Worm (Caenorhabditis elegans) whole organism, young adult: ENCODE data around the gene F14D2.8.

ENCODE experiments used
- B0019.2 ChIP-seq: fragments of 200-800 bp; sonication (Bioruptor generic); conservative IDR thresholded peaks from 2 replicates; pipeline ENCODE4 v1.3.6; 2022; ENCODE audit warnings: missing genetic modification reagents, missing genetic modification characterization, missing compliant biosample characterization
- B0261.1 ChIP-seq: sonication (generic microtip); optimal IDR thresholded peaks from 2 replicates; lab custom pipeline; 2016; ENCODE audit warnings: mild to moderate bottlenecking, missing genetic modification characterization, moderate library complexity, missing compliant biosample characterization
- B0336.3 ChIP-seq: fragments of 200-800 bp; sonication (Bioruptor generic); IDR thresholded peaks from 2 replicates; pipeline ENCODE4 v1.3.6; 2022; ENCODE audit warnings: missing genetic modification characterization, missing compliant biosample characterization
- F22D6.2 ChIP-seq: sonication (generic microtip); optimal IDR thresholded peaks from 2 replicates; lab custom pipeline; 2016; ENCODE audit warnings: mild to moderate bottlenecking, missing genetic modification characterization, missing compliant biosample characterization
- F37B4.10 ChIP-seq: fragments of 200-800 bp; sonication (Bioruptor generic); IDR thresholded peaks from 2 replicates; pipeline ENCODE4 v1.3.6; 2022; ENCODE audit warnings: missing genetic modification characterization, missing compliant biosample characterization
- K12H6.12 ChIP-seq: fragments of 200-800 bp; sonication (Bioruptor generic); optimal IDR thresholded peaks from 2 replicates; lab custom pipeline; 2018; ENCODE audit warnings: mild to moderate bottlenecking, missing genetic modification characterization, missing compliant biosample characterization
- T26A5.8 ChIP-seq: sonication (generic microtip); optimal IDR thresholded peaks from 2 replicates; lab custom pipeline; 2016; ENCODE audit warnings: missing genetic modification characterization, missing compliant biosample characterization
- Y53G8AR.9 ChIP-seq: fragments of 200-800 bp; sonication (Bioruptor generic); conservative IDR thresholded peaks from 2 replicates; pipeline ENCODE4 v1.3.6; 2022; ENCODE audit warnings: missing genetic modification reagents, missing genetic modification characterization, missing compliant biosample characterization
- Y67H2A.10 ChIP-seq: fragments of 200-800 bp; sonication (Bioruptor generic); conservative IDR thresholded peaks from 2 replicates; pipeline ENCODE4 v1.3.6; 2022; ENCODE audit warnings: missing genetic modification reagents, missing genetic modification characterization, missing compliant biosample characterization
- attf-3 ChIP-seq: fragments of 200-800 bp; sonication (Bioruptor generic); conservative IDR thresholded peaks from 2 replicates; pipeline ENCODE4 v1.3.6; 2022; ENCODE audit warnings: missing genetic modification reagents, missing genetic modification characterization, missing compliant biosample characterization
- attf-5 ChIP-seq: fragments of 200-800 bp; sonication (Bioruptor generic); optimal IDR thresholded peaks from 2 replicates; lab custom pipeline; 2018; ENCODE audit warnings: mild to moderate bottlenecking, missing genetic modification characterization, missing compliant biosample characterization
- bed-2 ChIP-seq: fragments of 200-800 bp; sonication (Bioruptor generic); IDR thresholded peaks from 2 replicates; pipeline ENCODE4 v1.3.6; 2022; ENCODE audit warnings: missing genetic modification reagents, missing genetic modification characterization, missing compliant biosample characterization
- ceh-27 ChIP-seq: fragments of 200-800 bp; sonication (Bioruptor generic); optimal IDR thresholded peaks from 2 replicates; lab custom pipeline; 2018; ENCODE audit warnings: mild to moderate bottlenecking, missing genetic modification characterization, moderate library complexity, missing compliant biosample characterization
- ceh-40 ChIP-seq: fragments of 200-800 bp; sonication (Bioruptor generic); IDR thresholded peaks from 2 replicates; pipeline ENCODE4 v1.3.6; 2022; ENCODE audit warnings: missing genetic modification characterization, missing compliant biosample characterization
- ceh-58 ChIP-seq: fragments of 200-800 bp; sonication (Bioruptor generic); IDR thresholded peaks from 2 replicates; pipeline ENCODE4 v1.3.6; 2022; ENCODE audit warnings: missing genetic modification characterization, missing compliant biosample characterization
- dpl-1 ChIP-seq: fragments of 150-350 bp; optimal IDR thresholded peaks from 2 replicates; lab custom pipeline; 2014; ENCODE audit warnings: missing biosample characterization, missing genetic modification reagents, missing genetic modification characterization
- efl-1 ChIP-seq: fragments of 150-350 bp; optimal IDR thresholded peaks from 2 replicates; lab custom pipeline; 2014; ENCODE audit warnings: missing biosample characterization, missing genetic modification reagents, missing genetic modification characterization
- egl-18 ChIP-seq: fragments of 200-800 bp; sonication (Bioruptor generic); IDR thresholded peaks from 2 replicates; pipeline ENCODE4 v1.3.6; 2022; ENCODE audit warnings: missing genetic modification reagents, missing genetic modification characterization, missing compliant biosample characterization
- egl-44 ChIP-seq: fragments of 200-800 bp; sonication (Bioruptor generic); IDR thresholded peaks from 2 replicates; pipeline ENCODE4 v1.3.6; 2022; ENCODE audit warnings: missing genetic modification reagents, missing genetic modification characterization, missing compliant biosample characterization
- fkh-3 ChIP-seq: sonication (generic microtip); optimal IDR thresholded peaks from 2 replicates; lab custom pipeline; 2016; ENCODE audit warnings: mild to moderate bottlenecking, missing genetic modification characterization, missing compliant biosample characterization
- gei-17 ChIP-seq: fragments of 200-800 bp; sonication (Bioruptor generic); optimal IDR thresholded peaks from 2 replicates; lab custom pipeline; 2018; ENCODE audit warnings: mild to moderate bottlenecking, missing genetic modification characterization, missing compliant biosample characterization
- hlh-26 ChIP-seq: fragments of 200-800 bp; sonication (Bioruptor generic); conservative IDR thresholded peaks from 2 replicates; pipeline ENCODE4 v1.3.6; 2022; ENCODE audit warnings: missing genetic modification reagents, missing genetic modification characterization, missing compliant biosample characterization
- hmg-1.2 ChIP-seq: fragments of 200-800 bp; sonication (Bioruptor generic); IDR thresholded peaks from 2 replicates; pipeline ENCODE4 v1.3.6; 2022; ENCODE audit warnings: missing genetic modification reagents, missing genetic modification characterization, missing compliant biosample characterization
- hmg-20 ChIP-seq: fragments of 200-800 bp; sonication (Bioruptor generic); IDR thresholded peaks from 2 replicates; pipeline ENCODE4 v1.3.6; 2022; ENCODE audit warnings: missing genetic modification reagents, missing genetic modification characterization, missing compliant biosample characterization
- lsl-1 ChIP-seq: fragments of 200-800 bp; sonication (Bioruptor generic); optimal IDR thresholded peaks from 2 replicates; lab custom pipeline; 2018; ENCODE audit warnings: mild to moderate bottlenecking, missing genetic modification characterization, moderate library complexity, missing compliant biosample characterization
- mel-28 ChIP-seq: sonication (generic microtip); optimal IDR thresholded peaks from 2 replicates; lab custom pipeline; 2016; ENCODE audit warnings: borderline replicate concordance, mild to moderate bottlenecking, missing genetic modification characterization, missing compliant biosample characterization
- nhr-179 ChIP-seq: sonication (generic microtip); optimal IDR thresholded peaks from 2 replicates; lab custom pipeline; 2016; ENCODE audit warnings: mild to moderate bottlenecking, missing genetic modification characterization, missing compliant biosample characterization
- nhr-27 ChIP-seq: fragments of 200-800 bp; sonication (Bioruptor generic); optimal IDR thresholded peaks from 2 replicates; lab custom pipeline; 2018; ENCODE audit warnings: mild to moderate bottlenecking, missing genetic modification characterization, moderate library complexity, missing compliant biosample characterization
- nhr-80 ChIP-seq: sonication (generic microtip); optimal IDR thresholded peaks from 2 replicates; lab custom pipeline; 2016; ENCODE audit warnings: missing genetic modification characterization, missing compliant biosample characterization
- nhr-90 ChIP-seq: sonication (generic microtip); optimal IDR thresholded peaks from 2 replicates; lab custom pipeline; 2016; ENCODE audit warnings: missing genotype, mild to moderate bottlenecking, missing genetic modification characterization, missing compliant biosample characterization
- pbrm-1 ChIP-seq: fragments of 200-800 bp; sonication (Bioruptor generic); IDR thresholded peaks from 2 replicates; pipeline ENCODE4 v1.3.6; 2022; ENCODE audit warnings: missing genetic modification reagents, missing genetic modification characterization, missing compliant biosample characterization
- rec-8 ChIP-seq, 2 experiments: sonication (generic microtip); optimal IDR thresholded peaks; 2 replicates each; lab custom pipeline; 2016; ENCODE audit warnings: mild to moderate bottlenecking in 2 of 2, missing genetic modification characterization in 2 of 2, missing genetic modification reagents in 2 of 2, missing genotype in 2 of 2, missing biosample characterization in 1 of 2, missing compliant biosample characterization in 1 of 2, moderate library complexity in 1 of 2
- repo-1 ChIP-seq: sonication (generic microtip); optimal IDR thresholded peaks from 2 replicates; lab custom pipeline; 2017; ENCODE audit warnings: mild to moderate bottlenecking, missing genetic modification characterization, missing compliant biosample characterization
- rpc-1 ChIP-seq, 2 experiments: fragments of 150-350 bp in 1 of 2; sonication (generic microtip) in 1 of 2; optimal IDR thresholded peaks; 2 replicates each; lab custom pipeline; 2014 to 2018; ENCODE audit warnings: missing biosample characterization in 1 of 2, missing genetic modification characterization in 1 of 2, missing genetic modification reagents in 1 of 2, missing genotype in 1 of 2
- snpc-1.1 ChIP-seq: sonication (generic microtip); optimal IDR thresholded peaks from 2 replicates; lab custom pipeline; 2017; ENCODE audit warnings: missing genetic modification characterization, mild to moderate bottlenecking, missing compliant biosample characterization, antibody characterized with exemption, moderate library complexity, missing genotype, missing genetic modification reagents; ENCODE audit not compliant: insufficient read depth
- unc-130 ChIP-seq: sonication (generic microtip); optimal IDR thresholded peaks from 2 replicates; lab custom pipeline; 2016; ENCODE audit warnings: missing genetic modification reagents, missing genetic modification characterization, missing compliant biosample characterization
- ztf-26 ChIP-seq: sonication (generic microtip); optimal IDR thresholded peaks from 2 replicates; lab custom pipeline; 2017; ENCODE audit warnings: missing genetic modification characterization, missing compliant biosample characterization

F14D2.8 gene

DNA sequence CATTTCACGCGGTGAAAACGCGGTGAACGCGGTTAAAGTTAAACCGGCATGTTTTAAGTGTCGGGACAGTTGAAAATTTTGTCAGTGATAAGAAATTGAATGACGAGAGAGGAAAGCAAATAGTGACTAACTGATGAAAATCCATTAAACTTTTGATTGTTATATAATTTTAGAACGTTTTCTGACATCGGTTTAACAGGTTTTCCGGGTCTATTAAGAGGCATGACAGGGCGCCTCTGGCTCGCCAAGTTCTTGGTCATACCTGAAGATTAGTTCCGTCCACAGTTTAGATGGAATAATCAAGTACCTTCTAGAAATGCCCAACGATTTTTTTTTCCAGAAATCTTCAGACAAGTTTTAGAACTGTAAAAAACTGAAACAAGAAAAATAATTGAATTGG is 26.5 kb downstream of the F14D2.8 start, which contains the start of gene Y46D2A.2:
Gene Y46D2A.2 (minus strand): TSS at position 101 of the 400 bp plus-strand sequence.
- TF ChIP-seq hlh-26 (GFP tag; lab: Robert Waterston, UW), result no peak
- TF ChIP-seq attf-3 (GFP tag; lab: Robert Waterston, UW), result no peak
- no peak for TF ChIP-seq rec-8 (tag; optimal IDR thresholded peaks at IDR 0.05; lab: Kevin White, UChicago)

DNA sequence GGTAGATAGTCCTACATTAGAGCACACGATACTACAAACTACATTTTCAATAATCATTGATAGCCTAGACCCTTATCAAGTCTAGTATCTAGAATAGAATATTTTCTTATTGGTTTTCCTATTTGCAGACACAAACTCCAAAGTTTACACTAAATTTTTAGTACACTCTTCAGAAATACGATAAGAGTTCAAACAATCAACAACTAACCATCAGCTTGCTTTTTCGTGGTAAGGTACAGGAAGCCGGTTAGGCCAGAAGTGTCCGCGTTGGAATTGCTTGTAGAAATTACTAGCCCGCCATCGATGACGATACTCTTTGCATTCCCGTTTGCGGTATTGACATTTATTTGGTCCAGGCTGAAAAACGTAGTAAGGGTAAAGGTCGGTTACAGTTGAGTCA is 27.4 kb downstream of the F14D2.8 start, which contains the start of gene Y46D2A.1:
Gene Y46D2A.1 (plus strand): TSS at position 301 of the 400 bp plus-strand sequence.
- no peak for TF ChIP-seq lsl-1
- TF ChIP-seq repo-1 (tag; lab: Kevin White, UChicago), result no peak
- TF ChIP-seq nhr-27 (tag; lab: Kevin White, UChicago), result no peak
- no peak for TF ChIP-seq nhr-179
- no peak for TF ChIP-seq nhr-90
- TF ChIP-seq ceh-40 (GFP tag; lab: Robert Waterston, UW), result no peak
- TF ChIP-seq K12H6.12 (tag; lab: Kevin White, UChicago), result no peak
- TF ChIP-seq mel-28 (tag; lab: Kevin White, UChicago), result no peak
- no peak for TF ChIP-seq Y67H2A.10 (GFP tag; lab: Robert Waterston, UW)
- no peak for TF ChIP-seq gei-17 (GFP tag; lab: Kevin White, UChicago)
- TF ChIP-seq ztf-26 (tag; lab: Kevin White, UChicago), result no peak
- no peak for TF ChIP-seq Y53G8AR.9 (GFP tag; lab: Robert Waterston, UW)
- no peak for TF ChIP-seq hmg-20 (GFP tag; lab: Robert Waterston, UW)
- TF ChIP-seq attf-3 (GFP tag; lab: Robert Waterston, UW), result no peak
- no peak for TF ChIP-seq B0019.2
- no peak for TF ChIP-seq attf-5 (GFP tag; lab: Kevin White, UChicago)
- no peak for TF ChIP-seq hmg-1.2
- no peak for TF ChIP-seq ceh-58 (GFP tag; lab: Robert Waterston, UW)
- no peak for TF ChIP-seq snpc-1.1 (tag; lab: Kevin White, UChicago)
- TF ChIP-seq bed-2 (GFP tag; lab: Robert Waterston, UW), result no peak

DNA sequence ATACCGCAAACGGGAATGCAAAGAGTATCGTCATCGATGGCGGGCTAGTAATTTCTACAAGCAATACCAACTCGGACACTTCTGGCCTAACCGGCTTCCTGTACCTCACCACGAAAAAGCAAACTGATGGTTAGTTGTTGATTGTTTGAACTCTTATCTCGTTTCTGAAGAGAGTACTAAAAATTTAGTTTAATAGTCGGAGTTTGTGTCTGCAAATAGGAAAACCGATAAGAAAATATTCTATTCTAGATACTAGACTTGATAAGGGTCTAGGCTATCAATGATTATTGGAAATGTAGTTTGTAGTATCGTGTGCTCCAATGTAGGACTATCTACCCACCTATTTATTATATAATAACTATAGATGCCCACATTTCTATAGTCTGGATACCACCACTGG is 30.8 kb downstream of the F14D2.8 start:
- TF ChIP-seq nhr-80 (tag; lab: Kevin White, UChicago) (peak; percentile 29), unc-130 (no peak), rpc-1 (optimal IDR thresholded peaks at IDR 0.05; lab: Kevin White, UChicago) (no peak), rpc-1 (tag; optimal IDR thresholded peaks at IDR 0.05; lab: Kevin White, UChicago) (no peak)

DNA sequence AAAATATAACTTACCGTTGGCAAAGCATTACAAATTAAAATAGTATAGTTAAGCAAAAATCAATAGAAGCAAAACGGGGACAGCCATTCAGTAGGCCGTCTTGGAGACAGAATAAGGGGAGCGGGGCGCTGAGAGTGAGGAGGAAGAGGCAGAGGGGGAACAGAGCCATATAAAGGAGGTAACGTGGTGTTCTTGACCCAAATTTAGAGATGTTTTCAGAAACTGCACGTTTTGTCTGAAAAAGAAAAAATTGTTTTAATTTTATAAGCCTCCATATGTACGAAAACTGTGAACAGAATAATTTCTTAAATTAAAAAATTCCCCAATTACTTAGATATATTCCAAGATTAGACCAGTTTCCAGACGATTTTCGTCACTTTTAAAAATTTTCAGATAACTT is 36.2 kb downstream of the F14D2.8 start, which contains the start of gene F39E9.6:
Gene F39E9.6 (minus strand): TSS at position 101 of the 400 bp plus-strand sequence.
- TF ChIP-seq T26A5.8, result no peak
- no peak for TF ChIP-seq B0019.2
- no peak for TF ChIP-seq B0336.3
- no peak for TF ChIP-seq fkh-3
- no peak for TF ChIP-seq pbrm-1 (GFP tag; lab: Robert Waterston, UW)
- TF ChIP-seq efl-1 (GFP tag; lab: Kevin White, UChicago), result no peak
- TF ChIP-seq egl-18 (GFP tag; lab: Robert Waterston, UW), result no peak
- TF ChIP-seq ceh-27 (GFP tag; lab: Kevin White, UChicago), result no peak
- TF ChIP-seq egl-44 (GFP tag; lab: Robert Waterston, UW), result no peak
- TF ChIP-seq hmg-1.2, result no peak
- no peak for TF ChIP-seq F37B4.10 (GFP tag; lab: Robert Waterston, UW)
- TF ChIP-seq F22D6.2, result no peak
- no peak for TF ChIP-seq B0261.1 (tag; lab: Kevin White, UChicago)
- no peak for TF ChIP-seq Y53G8AR.9 (GFP tag; lab: Robert Waterston, UW)
- no peak for TF ChIP-seq dpl-1 (GFP tag; lab: Kevin White, UChicago)
